Worm (Caenorhabditis elegans) whole organism, young adult: ENCODE data around the gene B0280.11.
A peak's percentile ranks its signal among the peaks of the same experiment; 100 is the strongest.

Source experiments
- F49E8.2 ChIP-seq: sonication (generic microtip); optimal IDR thresholded peaks from 3 replicates; lab custom pipeline; 2017; ENCODE audit warnings: missing genetic modification characterization, mild to moderate bottlenecking, missing compliant biosample characterization, antibody characterized with exemption, moderate library complexity; ENCODE audit not compliant: insufficient read depth
- F57A8.1 ChIP-seq: fragments of 200-800 bp; sonication (Bioruptor generic); optimal IDR thresholded peaks from 2 replicates; lab custom pipeline; 2018; ENCODE audit warnings: mild to moderate bottlenecking, missing genetic modification characterization, moderate library complexity, missing compliant biosample characterization
- ama-1 ChIP-seq, 3 experiments: fragments of 150-350 bp in 1 of 3; sonication (generic microtip) in 2 of 3; optimal IDR thresholded peaks; 2 replicates each; lab custom pipeline; 2014 to 2018; ENCODE audit warnings: missing biosample characterization in 2 of 3, missing genetic modification characterization in 2 of 3, missing genetic modification reagents in 2 of 3
- ceh-58 ChIP-seq: fragments of 200-800 bp; sonication (Bioruptor generic); IDR thresholded peaks from 2 replicates; pipeline ENCODE4 v1.3.6; 2022; ENCODE audit warnings: missing genetic modification characterization, missing compliant biosample characterization
- die-1 ChIP-seq: sonication (generic microtip); optimal IDR thresholded peaks from 2 replicates; lab custom pipeline; 2016; ENCODE audit warnings: missing genotype, mild to moderate bottlenecking, missing genetic modification characterization, missing compliant biosample characterization
- hlh-26 ChIP-seq: fragments of 200-800 bp; sonication (Bioruptor generic); conservative IDR thresholded peaks from 2 replicates; pipeline ENCODE4 v1.3.6; 2022; ENCODE audit warnings: missing genetic modification reagents, missing genetic modification characterization, missing compliant biosample characterization
- madf-8 ChIP-seq: fragments of 200-800 bp; sonication (Bioruptor generic); conservative IDR thresholded peaks from 2 replicates; pipeline ENCODE4 v1.3.6; 2022; ENCODE audit warnings: missing genetic modification reagents, missing genetic modification characterization, missing compliant biosample characterization
- rpc-1 ChIP-seq, 2 experiments: fragments of 150-350 bp in 1 of 2; sonication (generic microtip) in 1 of 2; optimal IDR thresholded peaks; 2 replicates each; lab custom pipeline; 2014 to 2018; ENCODE audit warnings: missing biosample characterization in 1 of 2, missing genetic modification characterization in 1 of 2, missing genetic modification reagents in 1 of 2, missing genotype in 1 of 2
- unc-62 ChIP-seq: fragments of 150-350 bp; optimal IDR thresholded peaks from 2 replicates; lab custom pipeline; 2014; ENCODE audit warnings: missing biosample characterization, missing genetic modification reagents, missing genetic modification characterization
- ztf-26 ChIP-seq: sonication (generic microtip); optimal IDR thresholded peaks from 2 replicates; lab custom pipeline; 2017; ENCODE audit warnings: missing genetic modification characterization, missing compliant biosample characterization
- ztf-6 ChIP-seq: fragments of 200-800 bp; sonication (Bioruptor generic); IDR thresholded peaks from 2 replicates; pipeline ENCODE4 v1.3.6; 2022; ENCODE audit warnings: missing genetic modification reagents, missing genetic modification characterization, missing compliant biosample characterization

ce11 chrIII:7179538-7180301 lies 41.6 kb upstream of the B0280.11 start, which contains the start of the genes rps-14 and rpl-36:
- TF ChIP-seq F57A8.1 (GFP tag; lab: Kevin White, UChicago) = no peak
- TF ChIP-seq ama-1 (optimal IDR thresholded peaks at IDR 0.05; lab: Kevin White, UChicago) = no peak
- no peak for TF ChIP-seq ama-1 (GFP tag; optimal IDR thresholded peaks at IDR 0.05; lab: Kevin White, UChicago)
- TF ChIP-seq ztf-26 (tag; lab: Kevin White, UChicago) = peak; percentile 32
- TF ChIP-seq ceh-58 (GFP tag; lab: Robert Waterston, UW) = no peak
- no peak for TF ChIP-seq rpc-1 (optimal IDR thresholded peaks at IDR 0.05; lab: Kevin White, UChicago)
- no peak for TF ChIP-seq rpc-1 (tag; optimal IDR thresholded peaks at IDR 0.05; lab: Kevin White, UChicago)
- no peak for TF ChIP-seq ztf-6
- no peak for TF ChIP-seq hlh-26 (GFP tag; lab: Robert Waterston, UW)
- 0 out of 2 replicates have a peak, but pooled peaks have one; percentile 15 for TF ChIP-seq madf-8
- no peak for TF ChIP-seq die-1 (tag; lab: Kevin White, UChicago)
- peak; percentile 26 for TF ChIP-seq F49E8.2
- TF ChIP-seq unc-62 (GFP tag; lab: Kevin White, UChicago) = no peak
